Fruit fly (Drosophila melanogaster) whole organism, embryonic: Measurements from ENCODE around the gene Rpt5.

Experiments
- ATbp ChIP-seq: fragments of 200-800 bp; sonication (Bioruptor generic); optimal IDR thresholded peaks from 2 replicates; lab custom pipeline; 2017; ENCODE audit warnings: missing biosample characterization, mild to moderate bottlenecking, missing genetic modification characterization, missing genetic modification reagents
- Bgb ChIP-seq: fragments of 200-800 bp; sonication (Bioruptor generic); IDR thresholded peaks from 2 replicates; pipeline ENCODE4 v1.3.6; 2022; ENCODE audit warnings: missing biosample characterization, missing genetic modification characterization; ENCODE audit not compliant: partially characterized antibody
- CG11504 ChIP-seq: fragments of 200-800 bp; sonication (Bioruptor generic); optimal IDR thresholded peaks from 3 replicates; lab custom pipeline; 2019; ENCODE audit warnings: missing biosample characterization, mild to moderate bottlenecking, missing genetic modification characterization, moderate library complexity
- CG12299 ChIP-seq: fragments of 200-800 bp; sonication (Bioruptor generic); optimal IDR thresholded peaks from 2 replicates; lab custom pipeline; 2018; ENCODE audit warnings: missing biosample characterization, mild to moderate bottlenecking, missing genetic modification characterization
- CG12769 ChIP-seq: fragments of 200-800 bp; sonication (Bioruptor generic); optimal IDR thresholded peaks from 2 replicates; lab custom pipeline; 2019; ENCODE audit warnings: missing biosample characterization, mild to moderate bottlenecking, missing genetic modification characterization, moderate library complexity
- CG13296 ChIP-seq: fragments of 200-800 bp; sonication (Bioruptor generic); optimal IDR thresholded peaks from 3 replicates; lab custom pipeline; 2018; ENCODE audit warnings: missing biosample characterization, mild to moderate bottlenecking, missing genetic modification characterization
- CG15696 ChIP-seq: fragments of 200-800 bp; sonication (Bioruptor generic); optimal IDR thresholded peaks from 2 replicates; lab custom pipeline; 2019; ENCODE audit warnings: missing biosample characterization, mild to moderate bottlenecking, missing genetic modification characterization, moderate library complexity
- CG1647 ChIP-seq: fragments of 200-800 bp; sonication (Bioruptor generic); optimal IDR thresholded peaks from 3 replicates; lab custom pipeline; 2016; ENCODE audit warnings: missing biosample characterization, missing genetic modification characterization
- CG16815 ChIP-seq: fragments of 200-800 bp; sonication (Bioruptor generic); optimal IDR thresholded peaks from 3 replicates; lab custom pipeline; 2017; ENCODE audit warnings: missing biosample characterization, mild to moderate bottlenecking, missing genetic modification characterization
- CG18262 ChIP-seq: fragments of 200-800 bp; optimal IDR thresholded peaks from 3 replicates; lab custom pipeline; 2019; ENCODE audit warnings: missing biosample characterization, mild to moderate bottlenecking, missing genetic modification characterization, moderate library complexity
- CG18476 ChIP-seq: fragments of 200-800 bp; sonication (Bioruptor generic); optimal IDR thresholded peaks from 2 replicates; lab custom pipeline; 2016; ENCODE audit warnings: missing biosample characterization, mild to moderate bottlenecking, missing genetic modification characterization
- CG18599 ChIP-seq: fragments of 200-800 bp; sonication (Bioruptor generic); optimal IDR thresholded peaks from 3 replicates; lab custom pipeline; 2017; ENCODE audit warnings: missing biosample characterization, missing genetic modification characterization, mild to moderate bottlenecking, moderate library complexity, missing genetic modification reagents
- CG2202 ChIP-seq: fragments of 200-800 bp; sonication (Bioruptor generic); optimal IDR thresholded peaks from 2 replicates; lab custom pipeline; 2018; ENCODE audit warnings: missing biosample characterization, mild to moderate bottlenecking, missing genetic modification characterization
- CG2889 ChIP-seq: fragments of 200-800 bp; sonication (Bioruptor generic); IDR thresholded peaks from 3 replicates; pipeline ENCODE4 v1.3.6; 2022; ENCODE audit warnings: missing biosample characterization, missing genetic modification characterization
- CG4282 ChIP-seq: fragments of 200-800 bp; sonication (Bioruptor generic); optimal IDR thresholded peaks from 2 replicates; lab custom pipeline; 2016; ENCODE audit warnings: missing biosample characterization, missing genetic modification characterization
- CG7372 ChIP-seq: fragments of 200-800 bp; sonication (Bioruptor generic); IDR thresholded peaks from 2 replicates; pipeline ENCODE4 v1.3.6; 2022; ENCODE audit warnings: missing biosample characterization, missing genetic modification characterization
- CG7987 ChIP-seq: fragments of 200-800 bp; sonication (Bioruptor generic); optimal IDR thresholded peaks from 2 replicates; lab custom pipeline; 2018; ENCODE audit warnings: missing biosample characterization, mild to moderate bottlenecking, missing genetic modification characterization, moderate library complexity
- D ChIP-seq, 2 experiments: fragments of 200-800 bp in 1 of 2; fragments of >200 bp in 1 of 2; sonication (Bioruptor generic) in 1 of 2; optimal IDR thresholded peaks; 2 replicates in 1 of 2; 3 replicates in 1 of 2; lab custom pipeline; 2017; ENCODE audit warnings: mild to moderate bottlenecking in 1 of 2, missing biosample characterization in 1 of 2, missing genetic modification characterization in 1 of 2, missing genetic modification reagents in 1 of 2
- Elba2 ChIP-seq: fragments of 200-800 bp; sonication (Bioruptor generic); optimal IDR thresholded peaks from 3 replicates; lab custom pipeline; 2016; ENCODE audit warnings: missing biosample characterization, missing genetic modification characterization
- GATAe ChIP-seq: fragments of 200-800 bp; sonication (Bioruptor generic); conservative IDR thresholded peaks from 2 replicates; pipeline ENCODE4 v1.3.6; 2022; ENCODE audit warnings: missing biosample characterization, missing genetic modification characterization
- HHEX ChIP-seq: fragments of 200-800 bp; sonication (Bioruptor generic); optimal IDR thresholded peaks from 3 replicates; lab custom pipeline; 2017; ENCODE audit warnings: missing biosample characterization, mild to moderate bottlenecking, missing genetic modification characterization, missing genetic modification reagents
- HmgZ ChIP-seq: fragments of 200-800 bp; sonication (Bioruptor generic); optimal IDR thresholded peaks from 2 replicates; lab custom pipeline; 2018; ENCODE audit warnings: missing biosample characterization, mild to moderate bottlenecking, missing genetic modification characterization
- Mad ChIP-seq: fragments of 200-800 bp; sonication (Bioruptor generic); optimal IDR thresholded peaks from 2 replicates; lab custom pipeline; 2016; ENCODE audit warnings: missing biosample characterization, missing genetic modification characterization
- Meics ChIP-seq: fragments of 200-800 bp; sonication (Bioruptor generic); optimal IDR thresholded peaks from 2 replicates; lab custom pipeline; 2017; ENCODE audit warnings: missing biosample characterization, mild to moderate bottlenecking, missing genetic modification characterization
- NFAT ChIP-seq: fragments of 200-800 bp; sonication (Bioruptor generic); IDR thresholded peaks from 2 replicates; pipeline ENCODE4 v1.3.6; 2022; ENCODE audit warnings: missing biosample characterization, missing genetic modification characterization
- Ravus ChIP-seq: fragments of 200-800 bp; sonication (Bioruptor generic); IDR thresholded peaks from 2 replicates; pipeline ENCODE4 v1.3.6; 2022; ENCODE audit warnings: missing biosample characterization, missing genetic modification characterization
- Sin3A ChIP-seq: fragments of >200 bp; optimal IDR thresholded peaks from 2 replicates; lab custom pipeline; 2018
- Usf ChIP-seq: fragments of 200-800 bp; sonication (Bioruptor generic); optimal IDR thresholded peaks from 2 replicates; lab custom pipeline; 2017; ENCODE audit warnings: missing genotype, missing biosample characterization, missing genetic modification characterization
- Xbp1 ChIP-seq: fragments of 200-800 bp; sonication (Bioruptor generic); optimal IDR thresholded peaks from 3 replicates; lab custom pipeline; 2016; ENCODE audit warnings: missing biosample characterization, mild to moderate bottlenecking, missing genetic modification characterization
- amos ChIP-seq: fragments of 200-800 bp; sonication (Bioruptor generic); IDR thresholded peaks from 2 replicates; pipeline ENCODE4 v1.3.6; 2022; ENCODE audit warnings: missing biosample characterization, missing genetic modification characterization; ENCODE audit not compliant: partially characterized antibody
- ato ChIP-seq: fragments of 200-800 bp; sonication (Bioruptor generic); IDR thresholded peaks from 2 replicates; pipeline ENCODE4 v1.3.6; 2022; ENCODE audit warnings: missing biosample characterization, missing genetic modification characterization; ENCODE audit not compliant: partially characterized antibody
- bbx ChIP-seq: fragments of 200-800 bp; sonication (Bioruptor generic); IDR thresholded peaks from 2 replicates; pipeline ENCODE4 v1.3.6; 2022; ENCODE audit warnings: missing biosample characterization, missing genetic modification characterization; ENCODE audit not compliant: partially characterized antibody
- bigmax ChIP-seq: fragments of 200-800 bp; sonication (Bioruptor generic); optimal IDR thresholded peaks from 2 replicates; lab custom pipeline; 2018; ENCODE audit warnings: missing biosample characterization, mild to moderate bottlenecking, missing genetic modification characterization
- bsh ChIP-seq, 2 experiments: fragments of 200-800 bp; sonication (Bioruptor generic); optimal IDR thresholded peaks; 2 replicates each; lab custom pipeline; 2017 to 2018; ENCODE audit warnings: mild to moderate bottlenecking in 2 of 2, missing biosample characterization in 2 of 2, missing genetic modification characterization in 2 of 2, moderate library complexity in 1 of 2
- croc ChIP-seq: fragments of 200-800 bp; sonication (Bioruptor generic); conservative IDR thresholded peaks from 3 replicates; pipeline ENCODE4 v1.3.6; 2022; ENCODE audit warnings: missing biosample characterization, missing genetic modification characterization
- dm ChIP-seq: fragments of 200-800 bp; sonication (Bioruptor generic); optimal IDR thresholded peaks from 3 replicates; lab custom pipeline; 2016; ENCODE audit warnings: missing biosample characterization, missing genetic modification characterization
- dmrt99B ChIP-seq: fragments of 200-800 bp; sonication (Bioruptor generic); optimal IDR thresholded peaks from 2 replicates; lab custom pipeline; 2018; ENCODE audit warnings: missing biosample characterization, mild to moderate bottlenecking, missing genetic modification characterization, moderate library complexity
- esg ChIP-seq: fragments of 200-800 bp; sonication (Bioruptor generic); conservative IDR thresholded peaks from 2 replicates; pipeline ENCODE4 v1.3.6; 2022; ENCODE audit warnings: missing biosample characterization, missing genetic modification characterization
- fd96Cb ChIP-seq: fragments of 200-800 bp; sonication (Bioruptor generic); optimal IDR thresholded peaks from 2 replicates; lab custom pipeline; 2018; ENCODE audit warnings: missing biosample characterization, mild to moderate bottlenecking, missing genetic modification characterization, moderate library complexity
- ftz-f1 ChIP-seq: fragments of 200-800 bp; sonication (Bioruptor generic); optimal IDR thresholded peaks from 2 replicates; lab custom pipeline; 2016; ENCODE audit warnings: missing biosample characterization, missing genetic modification characterization
- gro ChIP-seq: fragments of 200-800 bp; sonication (Bioruptor generic); optimal IDR thresholded peaks from 2 replicates; lab custom pipeline; 2016; ENCODE audit warnings: missing biosample characterization, missing genetic modification characterization
- hb ChIP-seq: fragments of 200-800 bp; sonication (Bioruptor generic); IDR thresholded peaks from 3 replicates; pipeline ENCODE4 v1.3.6; 2022; ENCODE audit warnings: missing biosample characterization, missing genetic modification characterization; ENCODE audit not compliant: partially characterized antibody
- insv ChIP-seq, 2 experiments: fragments of 200-800 bp; sonication (Bioruptor generic); optimal IDR thresholded peaks; 3 replicates each; lab custom pipeline; 2016 to 2018; ENCODE audit warnings: missing biosample characterization in 2 of 2, missing genetic modification characterization in 2 of 2
- lab ChIP-seq: fragments of 200-800 bp; sonication (Bioruptor generic); optimal IDR thresholded peaks from 3 replicates; lab custom pipeline; 2017; ENCODE audit warnings: missing biosample characterization, missing genetic modification characterization, mild to moderate bottlenecking, moderate library complexity, missing genetic modification reagents
- nmo ChIP-seq: fragments of 200-800 bp; sonication (Bioruptor generic); optimal IDR thresholded peaks from 2 replicates; lab custom pipeline; 2018; ENCODE audit warnings: missing biosample characterization, mild to moderate bottlenecking, missing genetic modification characterization, moderate library complexity
- oc ChIP-seq: fragments of 200-800 bp; sonication (Bioruptor generic); optimal IDR thresholded peaks from 2 replicates; lab custom pipeline; 2018; ENCODE audit warnings: missing biosample characterization, mild to moderate bottlenecking, missing genetic modification characterization, moderate library complexity
- slou ChIP-seq: fragments of 200-800 bp; sonication (Bioruptor generic); optimal IDR thresholded peaks from 3 replicates; lab custom pipeline; 2016; ENCODE audit warnings: missing biosample characterization, missing genetic modification characterization
- sna ChIP-seq: fragments of 200-800 bp; sonication (Bioruptor generic); IDR thresholded peaks from 2 replicates; pipeline ENCODE4 v1.3.6; 2022; ENCODE audit warnings: missing biosample characterization, missing genetic modification characterization; ENCODE audit not compliant: partially characterized antibody
- zfh2 ChIP-seq: fragments of 200-800 bp; sonication (Bioruptor generic); optimal IDR thresholded peaks from 2 replicates; lab custom pipeline; 2016; ENCODE audit warnings: missing biosample characterization, missing genetic modification characterization

The Rpt5 gene

DNA sequence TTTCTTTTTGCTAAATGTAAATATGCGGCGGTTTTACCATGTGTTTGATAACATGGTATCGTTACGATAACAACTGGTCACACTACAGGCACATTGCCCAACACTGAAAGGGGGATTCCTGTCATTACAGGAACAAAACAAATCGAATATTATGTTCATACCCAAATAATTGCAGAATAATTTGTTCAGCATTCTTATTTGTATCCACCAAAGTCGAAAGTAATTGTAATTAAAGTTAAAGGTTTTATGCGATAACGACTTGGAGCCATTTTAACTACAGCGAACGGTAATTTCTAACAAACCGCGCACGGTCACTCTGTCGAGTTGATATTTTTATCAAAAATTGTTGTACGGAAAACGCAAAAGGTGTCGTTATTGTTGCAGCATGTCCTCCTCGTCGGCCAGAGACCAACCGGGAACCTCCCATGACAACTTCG is 14.8 kb downstream of the Rpt5 start, which contains the start of the genes CG10214 and CG10375 (continued):
- TF ChIP-seq CG13296 (GFP tag; lab: Kevin White, UChicago), result peak; percentile 31
- TF ChIP-seq NFAT (GFP tag; lab: Robert Waterston, UW), result no peak
- TF ChIP-seq CG7372 (GFP tag; lab: Robert Waterston, UW), result peak; percentile 45; the same call in 1 of the 2 replicates
- peak; percentile 46 for TF ChIP-seq CG18476
- peak; percentile 76 for TF ChIP-seq Meics (GFP tag; lab: Kevin White, UChicago)
- TF ChIP-seq fd96Cb (tag; lab: Kevin White, UChicago), result peak; percentile 26
- peak; percentile 97 for TF ChIP-seq dm (GFP tag; lab: Kevin White, UChicago)
- TF ChIP-seq CG18262, result peak; percentile 64
- peak; percentile 64 for TF ChIP-seq CG7987 (GFP tag; lab: Kevin White, UChicago)
- TF ChIP-seq nmo (GFP tag; lab: Kevin White, UChicago), result peak; percentile 83
- TF ChIP-seq Ravus (GFP tag; lab: Robert Waterston, UW), result no peak
- TF ChIP-seq Bgb (GFP tag; lab: Robert Waterston, UW), result no peak; the same call in 1 of the 2 replicates
- TF ChIP-seq oc, result no peak
- no peak for TF ChIP-seq croc
- peak; percentile 93 for TF ChIP-seq Sin3A (lab: Kevin White, UChicago)
- TF ChIP-seq CG16815, result peak; percentile 20
- TF ChIP-seq ftz-f1 (GFP tag; lab: Kevin White, UChicago), result peak; percentile 25
- peak; percentile 60 for TF ChIP-seq GATAe (GFP tag; lab: Robert Waterston, UW)
- TF ChIP-seq dmrt99B (tag; lab: Kevin White, UChicago), result peak; percentile 46
- TF ChIP-seq HHEX, result peak; percentile 66
- no peak for TF ChIP-seq D (optimal IDR thresholded peaks at IDR 0.05; lab: Kevin White, UChicago)
- no peak for TF ChIP-seq D (GFP tag; optimal IDR thresholded peaks at IDR 0.05; lab: Kevin White, UChicago)
- TF ChIP-seq hb (GFP tag; lab: Robert Waterston, UW), result no peak
- peak; percentile 80 for TF ChIP-seq gro
- TF ChIP-seq sna (GFP tag; lab: Robert Waterston, UW), result no peak
- TF ChIP-seq CG2202 (tag; lab: Kevin White, UChicago), result peak; percentile 32
- TF ChIP-seq bbx, result no peak
- TF ChIP-seq ATbp (GFP tag; lab: Kevin White, UChicago), result no peak
- TF ChIP-seq CG11504 (tag; lab: Kevin White, UChicago), result no peak
- peak; percentile 52 for TF ChIP-seq CG15696 (tag; lab: Kevin White, UChicago)
- peak; percentile 33; the same call in 1 of the 2 replicates for TF ChIP-seq amos (GFP tag; lab: Robert Waterston, UW)
- TF ChIP-seq zfh2 (GFP tag; lab: Kevin White, UChicago), result peak; percentile 82
- TF ChIP-seq esg (GFP tag; lab: Robert Waterston, UW), result 0 out of 2 replicates have a peak, but pooled peaks have one; percentile 35
- no peak for TF ChIP-seq ato (GFP tag; lab: Robert Waterston, UW)
- TF ChIP-seq bsh (GFP tag; optimal IDR thresholded peaks at IDR 0.05; lab: Kevin White, UChicago), result peak in 1 of 2 experiments; percentile 76
- TF ChIP-seq CG2889 (GFP tag; lab: Robert Waterston, UW), result 0 out of 3 replicates have a peak, but pooled peaks have one; percentile 36
- peak in 1 of 2 experiments; percentile 45 for TF ChIP-seq insv (GFP tag; optimal IDR thresholded peaks at IDR 0.05; lab: Kevin White, UChicago)
- peak; percentile 63 for TF ChIP-seq CG4282 (GFP tag; lab: Kevin White, UChicago)
- peak; percentile 55 for TF ChIP-seq CG12299 (tag; lab: Kevin White, UChicago)
- peak; percentile 85 for TF ChIP-seq HmgZ
- peak; percentile 65 for TF ChIP-seq Mad
- peak; percentile 70 for TF ChIP-seq lab (GFP tag; lab: Kevin White, UChicago)
- TF ChIP-seq bigmax (GFP tag; lab: Kevin White, UChicago), result peak; percentile 37
- peak; percentile 78 for TF ChIP-seq CG18599
- no peak for TF ChIP-seq CG12769 (tag; lab: Kevin White, UChicago)
- TF ChIP-seq Usf, result no peak
- peak; percentile 82 for TF ChIP-seq CG1647 (GFP tag; lab: Kevin White, UChicago)
- TF ChIP-seq Elba2, result peak; percentile 61
- TF ChIP-seq slou (GFP tag; lab: Kevin White, UChicago), result no peak
- TF ChIP-seq Xbp1 (GFP tag; lab: Kevin White, UChicago), result peak; percentile 83
